Fruit fly (Drosophila melanogaster): ENCODE data around the gene CG1571.

CG1571 gene

dm6 chrX:8091017-8091620, 15.4 kb downstream of the CG1571 start (continued):
- TF ChIP-seq CHES-1-like (GFP tag; optimal IDR thresholded peaks at IDR 0.05) (peak; percentile 84), ase (GFP tag; IDR thresholded peaks at IDR 0.05) (peak; percentile 99), Taf1 (GFP tag; IDR thresholded peaks at IDR 0.05) (peak; percentile 98), CG6254 (GFP tag; optimal IDR thresholded peaks at IDR 0.05) (peak; percentile 94), CG4617 (GFP tag; optimal IDR thresholded peaks at IDR 0.05; ENCODE audit: borderline replicate concordance) (peak; percentile 84), Hsf (GFP tag; optimal IDR thresholded peaks at IDR 0.05) (peak; percentile 94), lbe (GFP tag; optimal IDR thresholded peaks at IDR 0.05) (peak; percentile 90), gce (GFP tag; IDR thresholded peaks at IDR 0.05) (peak; percentile 98), CG6689 (GFP tag; IDR thresholded peaks at IDR 0.05) (peak; percentile 98), D19B (GFP tag; optimal IDR thresholded peaks at IDR 0.05) (peak; percentile 90), Scr (GFP tag; IDR thresholded peaks at IDR 0.05; ENCODE audit: partially characterized antibody) (no peak; the same call in 1 of the 2 replicates), Doc2 (GFP tag; IDR thresholded peaks at IDR 0.05) (peak; percentile 94), CG6654 (GFP tag; optimal IDR thresholded peaks at IDR 0.05) (peak; percentile 89), CG17568 (GFP tag; optimal IDR thresholded peaks at IDR 0.05) (peak; percentile 96), Usf (GFP tag; optimal IDR thresholded peaks at IDR 0.05) (peak; percentile 87), jing (GFP tag; optimal IDR thresholded peaks at IDR 0.05) (peak; percentile 91), eve (GFP tag; optimal IDR thresholded peaks at IDR 0.05) (peak in 1 of 2 experiments; percentile 97), sens-2 (GFP tag; IDR thresholded peaks at IDR 0.05) (peak; percentile 97), Doc3 (GFP tag; IDR thresholded peaks at IDR 0.05; ENCODE audit: partially characterized antibody) (peak; percentile 53; the same call in 2 of the 3 replicates), Pdp1 (GFP tag; optimal IDR thresholded peaks at IDR 0.05) (peak; percentile 90 to 95), CG10321 (GFP tag; IDR thresholded peaks at IDR 0.05) (peak; percentile 86), CG7372 (GFP tag; IDR thresholded peaks at IDR 0.05) (peak; percentile 97), CG8359 (GFP tag; optimal IDR thresholded peaks at IDR 0.05; ENCODE audit: borderline replicate concordance) (peak; percentile 89), MTF-1 (GFP tag; optimal IDR thresholded peaks at IDR 0.05; ENCODE audit: borderline replicate concordance) (peak; percentile 90), peb (GFP tag; IDR thresholded peaks at IDR 0.05) (peak; percentile 96), crol (GFP tag; IDR thresholded peaks at IDR 0.05) (peak; percentile 94), crp (GFP tag; optimal IDR thresholded peaks at IDR 0.05) (peak in 1 of 2 experiments; percentile 71), CG31388 (GFP tag; optimal IDR thresholded peaks at IDR 0.05) (peak; percentile 89), Fer2 (tag; optimal IDR thresholded peaks at IDR 0.05) (peak; percentile 87), bsh (GFP tag; optimal IDR thresholded peaks at IDR 0.05) (peak; percentile 91 to 97), Xbp1 (GFP tag; optimal IDR thresholded peaks at IDR 0.05) (peak; percentile 97), CG3281 (GFP tag; optimal IDR thresholded peaks at IDR 0.05) (peak; percentile 96), CG10979 (tag; optimal IDR thresholded peaks at IDR 0.05) (peak; percentile 95), odd (GFP tag; optimal IDR thresholded peaks at IDR 0.05) (peak; percentile 95), CG18011 (GFP tag; optimal IDR thresholded peaks at IDR 0.05) (peak; percentile 87), CG2199 (GFP tag; IDR thresholded peaks at IDR 0.05) (peak; percentile 98), sna (GFP tag; IDR thresholded peaks at IDR 0.05; ENCODE audit: partially characterized antibody) (0 out of 2 replicates have a peak, but pooled peaks have one; percentile 59), Abd-B (GFP tag; optimal IDR thresholded peaks at IDR 0.05) (peak; percentile 89), CG9727 (GFP tag; optimal IDR thresholded peaks at IDR 0.05) (peak; percentile 96), zen2 (GFP tag; IDR thresholded peaks at IDR 0.05; ENCODE audit: partially characterized antibody) (no peak), CG4360 (GFP tag; IDR thresholded peaks at IDR 0.05) (peak; percentile 73), CG12659 (GFP tag; optimal IDR thresholded peaks at IDR 0.05) (peak; percentile 97), sens (GFP tag) (peak; percentile 98), ERR (GFP tag; optimal IDR thresholded peaks at IDR 0.05) (peak; percentile 85), amos (GFP tag; IDR thresholded peaks at IDR 0.05; ENCODE audit: partially characterized antibody) (no peak), Hand (GFP tag; optimal IDR thresholded peaks at IDR 0.05) (peak; percentile 96), tap (tag; optimal IDR thresholded peaks at IDR 0.05) (peak; percentile 96), CG12942 (GFP tag; optimal IDR thresholded peaks at IDR 0.05) (peak; percentile 95)
